Worm (Caenorhabditis elegans) whole organism, mixed stage, embryonic: ENCODE results near the gene C43H6.12.

Source experiments
- M03D4.4 ChIP-seq: sonication (generic microtip); optimal IDR thresholded peaks from 2 replicates; lab custom pipeline; 2017; ENCODE audit warnings: mild to moderate bottlenecking, missing genetic modification characterization, missing compliant biosample characterization
- bed-3 ChIP-seq: fragments of 200-800 bp; sonication (Bioruptor generic); optimal IDR thresholded peaks from 3 replicates; lab custom pipeline; 2018; ENCODE audit warnings: mild to moderate bottlenecking, missing genetic modification characterization, moderate library complexity, missing compliant biosample characterization
- blmp-1 ChIP-seq: fragments of 150-350 bp; optimal IDR thresholded peaks from 2 replicates; lab custom pipeline; 2014; ENCODE audit warnings: missing biosample characterization, missing genetic modification characterization
- ceh-39 ChIP-seq: fragments of 150-350 bp; optimal IDR thresholded peaks from 2 replicates; lab custom pipeline; 2014; ENCODE audit warnings: missing biosample characterization, missing genetic modification characterization
- ceh-43 ChIP-seq: fragments of 200-800 bp; sonication (Bioruptor generic); optimal IDR thresholded peaks from 2 replicates; lab custom pipeline; 2018; ENCODE audit warnings: mild to moderate bottlenecking, missing genetic modification characterization, moderate library complexity, missing compliant biosample characterization
- ceh-83 ChIP-seq: fragments of 200-800 bp; sonication (Bioruptor generic); optimal IDR thresholded peaks from 2 replicates; lab custom pipeline; 2018; ENCODE audit warnings: mild to moderate bottlenecking, missing genetic modification characterization, missing compliant biosample characterization
- ces-1 ChIP-seq: fragments of 150-350 bp; optimal IDR thresholded peaks from 2 replicates; lab custom pipeline; 2014; ENCODE audit warnings: missing biosample characterization, missing genetic modification reagents, missing genetic modification characterization
- cnd-1 ChIP-seq: fragments of 200-800 bp; sonication (Bioruptor generic); optimal IDR thresholded peaks from 2 replicates; lab custom pipeline; 2018; ENCODE audit warnings: mild to moderate bottlenecking, missing genetic modification characterization, missing compliant biosample characterization
- elt-1 ChIP-seq: sonication (generic microtip); optimal IDR thresholded peaks from 2 replicates; lab custom pipeline; 2017; ENCODE audit warnings: missing genetic modification characterization, mild to moderate bottlenecking, missing compliant biosample characterization, antibody characterized with exemption, moderate library complexity, borderline replicate concordance; ENCODE audit not compliant: insufficient read depth
- elt-3 ChIP-seq: fragments of 150-350 bp; optimal IDR thresholded peaks from 2 replicates; lab custom pipeline; 2014; ENCODE audit warnings: missing biosample characterization, missing genetic modification characterization
- flh-1 ChIP-seq: fragments of 200-800 bp; sonication (Bioruptor generic); optimal IDR thresholded peaks from 2 replicates; lab custom pipeline; 2018; ENCODE audit warnings: mild to moderate bottlenecking, missing genetic modification characterization, moderate library complexity, missing compliant biosample characterization
- ham-2 ChIP-seq: fragments of 200-800 bp; sonication (Bioruptor generic); optimal IDR thresholded peaks from 2 replicates; lab custom pipeline; 2018; ENCODE audit warnings: mild to moderate bottlenecking, missing genetic modification characterization, missing compliant biosample characterization
- hlh-1 ChIP-seq: fragments of 150-350 bp; optimal IDR thresholded peaks from 2 replicates; lab custom pipeline; 2014; ENCODE audit warnings: missing biosample characterization, missing genetic modification reagents, missing genetic modification characterization
- lin-13 ChIP-seq: fragments of 150-350 bp; optimal IDR thresholded peaks from 2 replicates; lab custom pipeline; 2014; ENCODE audit warnings: missing biosample characterization, missing genetic modification characterization
- lin-32 ChIP-seq: fragments of 200-800 bp; sonication (Bioruptor generic); optimal IDR thresholded peaks from 2 replicates; lab custom pipeline; 2018; ENCODE audit warnings: mild to moderate bottlenecking, missing genetic modification characterization, missing compliant biosample characterization
- lsy-2 ChIP-seq: fragments of 150-350 bp; optimal IDR thresholded peaks from 2 replicates; lab custom pipeline; 2014; ENCODE audit warnings: missing biosample characterization, missing genetic modification characterization
- mab-5 ChIP-seq: fragments of 150-350 bp; optimal IDR thresholded peaks from 2 replicates; lab custom pipeline; 2014; ENCODE audit warnings: missing biosample characterization, missing genetic modification characterization
- mep-1 ChIP-seq: fragments of 150-350 bp; optimal IDR thresholded peaks from 2 replicates; lab custom pipeline; 2017; ENCODE audit warnings: missing biosample characterization, missing genetic modification reagents, missing genetic modification characterization, inconsistent platforms
- mls-2 ChIP-seq: sonication (generic microtip); optimal IDR thresholded peaks from 2 replicates; lab custom pipeline; 2016; ENCODE audit warnings: mild to moderate bottlenecking, missing genetic modification characterization, moderate library complexity, missing compliant biosample characterization
- nhr-12 ChIP-seq: fragments of 150-350 bp; optimal IDR thresholded peaks from 2 replicates; lab custom pipeline; 2014; ENCODE audit warnings: missing biosample characterization, missing genetic modification characterization
- nhr-2 ChIP-seq: fragments of 150-350 bp; optimal IDR thresholded peaks from 2 replicates; lab custom pipeline; 2014; ENCODE audit warnings: missing biosample characterization, missing genetic modification characterization
- nhr-237 ChIP-seq: fragments of 150-350 bp; optimal IDR thresholded peaks from 2 replicates; lab custom pipeline; 2014; ENCODE audit warnings: missing biosample characterization, missing genetic modification characterization
- nhr-76 ChIP-seq: sonication (generic microtip); optimal IDR thresholded peaks from 2 replicates; lab custom pipeline; 2017; ENCODE audit warnings: missing biosample characterization, missing genetic modification characterization
- pha-4 ChIP-seq: fragments of 150-350 bp; optimal IDR thresholded peaks from 2 replicates; lab custom pipeline; 2018; ENCODE audit warnings: missing biosample characterization, missing genetic modification reagents, missing genetic modification characterization
- sem-2 ChIP-seq: fragments of 200-800 bp; sonication (Bioruptor generic); optimal IDR thresholded peaks from 2 replicates; lab custom pipeline; 2018; ENCODE audit warnings: mild to moderate bottlenecking, missing genetic modification characterization, missing compliant biosample characterization
- sptf-1 ChIP-seq: sonication (generic microtip); optimal IDR thresholded peaks from 2 replicates; lab custom pipeline; 2017; ENCODE audit warnings: mild to moderate bottlenecking, missing genetic modification characterization, moderate library complexity, missing compliant biosample characterization
- tbx-8 ChIP-seq: fragments of 200-800 bp; sonication (Bioruptor generic); optimal IDR thresholded peaks from 2 replicates; lab custom pipeline; 2018; ENCODE audit warnings: mild to moderate bottlenecking, missing genetic modification characterization, moderate library complexity, missing compliant biosample characterization
- unc-120 ChIP-seq: sonication (generic microtip); optimal IDR thresholded peaks from 2 replicates; lab custom pipeline; 2017; ENCODE audit warnings: missing genetic modification characterization, missing compliant biosample characterization; ENCODE audit not compliant: poor library complexity, severe bottlenecking
- unc-39 ChIP-seq: fragments of 150-350 bp; optimal IDR thresholded peaks from 2 replicates; lab custom pipeline; 2014; ENCODE audit warnings: missing biosample characterization, missing genetic modification characterization
- unc-62 ChIP-seq: fragments of 150-350 bp; optimal IDR thresholded peaks from 2 replicates; lab custom pipeline; 2014; ENCODE audit warnings: missing biosample characterization, missing genetic modification reagents, missing genetic modification characterization
- ztf-11 ChIP-seq: fragments of 150-350 bp; optimal IDR thresholded peaks from 2 replicates; lab custom pipeline; 2014; ENCODE audit warnings: missing biosample characterization, missing genetic modification characterization

The C43H6.12 gene

ce11 chrX:2441163-2441562 lies 31.8 kb downstream of the C43H6.12 start:
- no peak for TF ChIP-seq cnd-1 (tag; lab: Kevin White, UChicago)
- TF ChIP-seq nhr-12 (tag; lab: Kevin White, UChicago): no peak
- no peak for TF ChIP-seq nhr-237
- no peak for TF ChIP-seq blmp-1 (tag; lab: Kevin White, UChicago)
- TF ChIP-seq unc-120 (tag; lab: Kevin White, UChicago): no peak
- TF ChIP-seq sptf-1 (tag; lab: Kevin White, UChicago): no peak
- TF ChIP-seq unc-39 (tag; lab: Kevin White, UChicago): no peak
- TF ChIP-seq ham-2 (GFP tag; lab: Kevin White, UChicago): no peak
- no peak for TF ChIP-seq ceh-83
- TF ChIP-seq elt-3 (tag; lab: Kevin White, UChicago): no peak
- no peak for TF ChIP-seq mls-2 (tag; lab: Kevin White, UChicago)
- no peak for TF ChIP-seq lin-13 (tag; lab: Kevin White, UChicago)
- no peak for TF ChIP-seq sem-2 (GFP tag; lab: Kevin White, UChicago)
- no peak for TF ChIP-seq nhr-76 (tag; lab: Kevin White, UChicago)
- TF ChIP-seq ztf-11 (tag; lab: Kevin White, UChicago): no peak

- no peak for TF ChIP-seq bed-3 (GFP tag; lab: Kevin White, UChicago)
- TF ChIP-seq, all 35 proteins: peak for 0
Observed at ce11 chrX:2443304-2443703, 33.9 kb downstream of the C43H6.12 start, which contains the start of gene T07D1.3. Gene T07D1.3, minus strand, starts transcription at chrX:2443404.

ce11 chrX:2446185-2446584 lies 36.8 kb downstream of the C43H6.12 start:
- no peak for TF ChIP-seq mep-1
- no peak for TF ChIP-seq ztf-11 (tag; lab: Kevin White, UChicago)
- no peak for TF ChIP-seq lsy-2
- no peak for TF ChIP-seq M03D4.4 (tag; lab: Kevin White, UChicago)
- TF ChIP-seq unc-62: no peak
- TF ChIP-seq mab-5: no peak
- TF ChIP-seq, all 35 proteins: peak for 0

DNA sequence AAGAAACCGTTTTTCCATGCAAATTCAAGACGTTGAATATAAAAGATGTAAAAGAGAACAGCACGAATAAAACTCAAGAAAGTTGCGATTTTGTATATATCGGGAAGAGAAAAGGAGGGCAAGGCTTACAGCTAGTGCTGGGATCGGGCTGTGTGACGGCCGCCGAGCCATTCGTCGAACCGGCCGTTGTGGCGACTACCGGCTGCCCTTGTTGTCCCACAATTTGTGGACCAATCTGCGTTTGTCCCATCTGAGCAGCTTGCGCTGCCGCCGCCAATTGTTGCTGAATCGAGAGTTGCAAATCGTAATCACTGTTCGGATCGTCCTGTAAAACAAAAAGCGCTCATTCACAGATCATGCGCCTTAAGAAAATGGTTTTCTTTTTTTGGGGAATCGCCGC lies 37.8 kb downstream of the C43H6.12 start:
- TF ChIP-seq M03D4.4 (tag; lab: Kevin White, UChicago) (no peak), elt-3 (tag; lab: Kevin White, UChicago) (no peak), tbx-8 (GFP tag; lab: Kevin White, UChicago) (no peak), ces-1 (GFP tag; lab: Kevin White, UChicago) (no peak), mep-1 (no peak), pha-4 (tag; lab: Kevin White, UChicago) (no peak), cnd-1 (tag; lab: Kevin White, UChicago) (no peak), nhr-76 (tag; lab: Kevin White, UChicago) (no peak)

DNA sequence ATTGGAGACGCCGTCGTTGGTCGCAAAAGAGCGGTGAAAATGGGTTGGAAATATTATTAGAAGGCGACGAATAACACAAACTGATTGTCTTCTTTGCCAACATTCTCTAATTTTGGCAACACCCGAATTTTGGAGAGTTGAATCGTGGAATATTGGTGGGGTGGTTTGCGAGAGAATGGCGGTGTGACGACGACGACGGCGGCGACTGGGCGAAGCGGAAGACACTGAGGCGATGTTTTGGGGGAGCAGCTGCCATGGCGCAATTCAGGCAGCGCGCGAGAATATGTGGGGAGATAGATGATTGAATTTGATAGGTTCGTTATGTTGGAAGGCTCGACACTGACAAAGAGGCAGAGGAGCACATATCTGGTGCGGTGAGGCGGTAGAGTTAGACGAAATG lies 41.6 kb downstream of the C43H6.12 start:
- TF ChIP-seq unc-62 (no peak), lin-13 (tag; lab: Kevin White, UChicago) (no peak), ces-1 (GFP tag; lab: Kevin White, UChicago) (peak; percentile 42)
- TF ChIP-seq, all 35 proteins: peak for 1

DNA sequence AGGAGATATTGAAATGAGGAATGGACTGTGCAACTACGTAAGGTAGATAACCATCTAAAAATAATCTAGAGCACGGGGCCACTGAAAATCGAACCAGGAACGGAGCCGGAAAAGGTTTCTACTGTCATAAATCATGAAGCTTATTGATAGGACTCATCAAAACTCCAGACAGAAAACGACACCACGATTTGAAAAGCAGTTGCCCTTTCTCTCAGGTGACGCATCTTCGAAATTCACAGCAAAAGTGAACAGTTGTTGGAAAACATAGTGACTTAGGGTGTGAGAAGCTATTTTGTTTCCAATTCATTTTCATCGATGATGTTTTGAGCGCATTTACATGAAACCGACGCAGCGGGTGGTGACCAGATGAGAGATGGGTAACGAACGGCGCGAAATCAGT lies 42.9 kb downstream of the C43H6.12 start:
- TF ChIP-seq ceh-43 (GFP tag; lab: Kevin White, UChicago) (no peak), lsy-2 (no peak), ces-1 (GFP tag; lab: Kevin White, UChicago) (no peak), unc-62 (peak; percentile 54), flh-1 (GFP tag; lab: Kevin White, UChicago) (no peak), cnd-1 (tag; lab: Kevin White, UChicago) (no peak), unc-120 (tag; lab: Kevin White, UChicago) (peak; percentile 11), hlh-1 (tag; lab: Kevin White, UChicago) (peak; percentile 98)
- TF ChIP-seq, all 35 proteins: peak for 3

- TF ChIP-seq cnd-1 (tag; lab: Kevin White, UChicago): peak; percentile 47
- TF ChIP-seq nhr-2 (tag; lab: Kevin White, UChicago): peak; percentile 76
- no peak for TF ChIP-seq elt-1 (tag; lab: Kevin White, UChicago)
- TF ChIP-seq lin-32 (GFP tag; lab: Kevin White, UChicago): peak; percentile 27
- no peak for TF ChIP-seq ces-1 (GFP tag; lab: Kevin White, UChicago)
- TF ChIP-seq ceh-39 (tag; lab: Kevin White, UChicago): peak; percentile 72
- TF ChIP-seq mls-2 (tag; lab: Kevin White, UChicago): peak; percentile 17
Observed at ce11 chrX:2452716-2453115, 43.3 kb downstream of the C43H6.12 start.
